Worm (Caenorhabditis elegans) whole organism, late embryonic: ENCODE measurements around the gene lbp-2.
A peak's percentile ranks its signal among the peaks of the same experiment; 100 is the strongest.

Experiments
- F13H6.1 ChIP-seq: sonication (generic microtip); optimal IDR thresholded peaks from 2 replicates; lab custom pipeline; 2016; ENCODE audit warnings: missing genetic modification characterization, missing compliant biosample characterization
- K02D7.2 ChIP-seq: sonication (generic microtip); optimal IDR thresholded peaks from 2 replicates; lab custom pipeline; 2017; ENCODE audit warnings: mild to moderate bottlenecking, missing genetic modification characterization, missing compliant biosample characterization
- ama-1 ChIP-seq: fragments of 150-350 bp; optimal IDR thresholded peaks from 2 replicates; lab custom pipeline; 2014
- ceh-14 ChIP-seq: sonication (generic microtip); optimal IDR thresholded peaks from 2 replicates; lab custom pipeline; 2016; ENCODE audit warnings: missing genotype, missing genetic modification characterization, missing compliant biosample characterization
- ceh-19 ChIP-seq: fragments of 200-800 bp; sonication (Bioruptor generic); optimal IDR thresholded peaks from 2 replicates; lab custom pipeline; 2018; ENCODE audit warnings: mild to moderate bottlenecking, missing genetic modification characterization, missing compliant biosample characterization
- ceh-2 ChIP-seq: sonication (generic microtip); optimal IDR thresholded peaks from 2 replicates; lab custom pipeline; 2016; ENCODE audit warnings: missing genotype, missing genetic modification characterization, missing compliant biosample characterization
- ceh-22 ChIP-seq: sonication (generic microtip); optimal IDR thresholded peaks from 2 replicates; lab custom pipeline; 2017; ENCODE audit warnings: missing biosample characterization, missing genetic modification characterization
- ceh-30 ChIP-seq: fragments of 150-350 bp; optimal IDR thresholded peaks from 2 replicates; lab custom pipeline; 2014; ENCODE audit warnings: missing biosample characterization, missing genetic modification characterization
- ceh-34 ChIP-seq: sonication (generic microtip); optimal IDR thresholded peaks from 2 replicates; lab custom pipeline; 2016; ENCODE audit warnings: mild to moderate bottlenecking, missing genetic modification characterization, missing compliant biosample characterization
- ceh-45 ChIP-seq: fragments of 200-800 bp; sonication (Bioruptor generic); IDR thresholded peaks from 2 replicates; pipeline ENCODE4 v1.3.6; 2022; ENCODE audit warnings: missing genetic modification reagents, missing genetic modification characterization, missing compliant biosample characterization
- che-1 ChIP-seq: sonication (generic microtip); optimal IDR thresholded peaks from 2 replicates; lab custom pipeline; 2016; ENCODE audit warnings: mild to moderate bottlenecking, missing genetic modification characterization, missing compliant biosample characterization
- dmd-4 ChIP-seq: sonication (generic microtip); optimal IDR thresholded peaks from 2 replicates; lab custom pipeline; 2016; ENCODE audit warnings: borderline replicate concordance, missing genetic modification characterization, missing compliant biosample characterization
- dve-1 ChIP-seq: sonication (generic microtip); optimal IDR thresholded peaks from 2 replicates; lab custom pipeline; 2017; ENCODE audit warnings: antibody characterized with exemption, mild to moderate bottlenecking, missing genetic modification characterization, missing compliant biosample characterization
- elt-4 ChIP-seq: sonication (generic microtip); optimal IDR thresholded peaks from 2 replicates; lab custom pipeline; 2016; ENCODE audit warnings: missing genetic modification characterization, missing compliant biosample characterization
- eyg-1 ChIP-seq: sonication (generic microtip); optimal IDR thresholded peaks from 2 replicates; lab custom pipeline; 2016; ENCODE audit warnings: missing genotype, missing genetic modification characterization, missing compliant biosample characterization
- fkh-6 ChIP-seq: sonication (generic microtip); optimal IDR thresholded peaks from 2 replicates; lab custom pipeline; 2016; ENCODE audit warnings: missing genetic modification characterization, missing compliant biosample characterization
- hlh-13 ChIP-seq: fragments of 200-800 bp; sonication (Bioruptor generic); optimal IDR thresholded peaks from 2 replicates; lab custom pipeline; 2018; ENCODE audit warnings: mild to moderate bottlenecking, missing genetic modification characterization, missing compliant biosample characterization
- hlh-6 ChIP-seq: sonication (generic microtip); optimal IDR thresholded peaks from 2 replicates; lab custom pipeline; 2016; ENCODE audit warnings: missing genotype, missing genetic modification characterization, missing compliant biosample characterization
- hlh-8 ChIP-seq: sonication (generic microtip); optimal IDR thresholded peaks from 2 replicates; lab custom pipeline; 2016; ENCODE audit warnings: missing genotype, missing genetic modification characterization, missing compliant biosample characterization
- lin-11 ChIP-seq: fragments of 200-800 bp; sonication (Bioruptor generic); optimal IDR thresholded peaks from 2 replicates; lab custom pipeline; 2018; ENCODE audit warnings: mild to moderate bottlenecking, missing genetic modification characterization, missing compliant biosample characterization
- mec-3 ChIP-seq: sonication (generic microtip); optimal IDR thresholded peaks from 2 replicates; lab custom pipeline; 2016; ENCODE audit warnings: borderline replicate concordance, missing genetic modification characterization, missing compliant biosample characterization
- nfya-1 ChIP-seq: sonication (generic microtip); optimal IDR thresholded peaks from 2 replicates; lab custom pipeline; 2017; ENCODE audit warnings: missing genetic modification characterization, mild to moderate bottlenecking, missing compliant biosample characterization, antibody characterized with exemption, moderate library complexity
- npax-4 ChIP-seq: sonication (generic microtip); optimal IDR thresholded peaks from 2 replicates; lab custom pipeline; 2016; ENCODE audit warnings: missing genetic modification characterization, missing compliant biosample characterization
- pax-1 ChIP-seq: fragments of 150-350 bp; optimal IDR thresholded peaks from 2 replicates; lab custom pipeline; 2014; ENCODE audit warnings: missing biosample characterization, missing genetic modification characterization
- pha-2 ChIP-seq: sonication (generic microtip); optimal IDR thresholded peaks from 2 replicates; lab custom pipeline; 2017; ENCODE audit warnings: mild to moderate bottlenecking, missing genetic modification characterization, missing compliant biosample characterization
- pha-4 ChIP-seq: fragments of 150-350 bp; optimal IDR thresholded peaks from 2 replicates; lab custom pipeline; 2018; ENCODE audit warnings: missing biosample characterization, missing genetic modification reagents, missing genetic modification characterization
- pros-1 ChIP-seq: fragments of 150-350 bp; optimal IDR thresholded peaks from 2 replicates; lab custom pipeline; 2014; ENCODE audit warnings: missing biosample characterization, missing genetic modification reagents, missing genetic modification characterization
- ref-2 ChIP-seq: sonication (generic microtip); optimal IDR thresholded peaks from 2 replicates; lab custom pipeline; 2016; ENCODE audit warnings: missing genetic modification characterization, missing compliant biosample characterization
- rnt-1 ChIP-seq: sonication (generic microtip); optimal IDR thresholded peaks from 2 replicates; lab custom pipeline; 2016; ENCODE audit warnings: missing genetic modification characterization, missing compliant biosample characterization
- sdc-2 ChIP-seq: sonication (generic microtip); optimal IDR thresholded peaks from 2 replicates; lab custom pipeline; 2016; ENCODE audit warnings: missing genotype, missing genetic modification characterization, missing compliant biosample characterization
- sox-2 ChIP-seq: fragments of 200-800 bp; sonication (Bioruptor generic); IDR thresholded peaks from 2 replicates; pipeline ENCODE4 v1.3.6; 2022; ENCODE audit warnings: missing genetic modification reagents, missing genetic modification characterization, missing compliant biosample characterization
- ttx-3 ChIP-seq: sonication (generic microtip); optimal IDR thresholded peaks from 2 replicates; lab custom pipeline; 2016; ENCODE audit warnings: missing genetic modification reagents, missing genetic modification characterization, missing compliant biosample characterization
- unc-3 ChIP-seq, 2 experiments: fragments of 200-800 bp in 1 of 2; sonication (Bioruptor generic) in 1 of 2; sonication (generic microtip) in 1 of 2; conservative IDR thresholded peaks in 1 of 2; optimal IDR thresholded peaks in 1 of 2; 2 replicates each; pipeline versions ENCODE4 v1.3.6 to Lab custom; 2016 to 2022; ENCODE audit warnings: missing compliant biosample characterization in 2 of 2, missing genetic modification characterization in 2 of 2, missing genetic modification reagents in 1 of 2
- unc-55 ChIP-seq: sonication (generic microtip); optimal IDR thresholded peaks from 2 replicates; lab custom pipeline; 2017; ENCODE audit warnings: missing biosample characterization, missing genetic modification reagents, missing genetic modification characterization
- unc-86 ChIP-seq: sonication (generic microtip); optimal IDR thresholded peaks from 2 replicates; lab custom pipeline; 2016; ENCODE audit warnings: missing genetic modification characterization, missing compliant biosample characterization
- zip-5 ChIP-seq: sonication (generic microtip); optimal IDR thresholded peaks from 2 replicates; lab custom pipeline; 2016; ENCODE audit warnings: missing genetic modification characterization, missing compliant biosample characterization
- ztf-16 ChIP-seq: sonication (generic microtip); optimal IDR thresholded peaks from 2 replicates; lab custom pipeline; 2017; ENCODE audit warnings: missing genetic modification characterization, missing compliant biosample characterization

Gene lbp-2

ce11 chrX:3226348-3227229, 33.8 kb upstream of the lbp-2 start:
- TF ChIP-seq unc-3 (GFP tag; conservative IDR thresholded peaks at IDR 0.05; lab: Robert Waterston, UW) (no peak), unc-3 (tag; optimal IDR thresholded peaks at IDR 0.05; lab: Kevin White, UChicago) (no peak), ceh-34 (tag; lab: Kevin White, UChicago) (peak; percentile 72), hlh-8 (no peak), pha-2 (no peak), ceh-19 (GFP tag; lab: Kevin White, UChicago) (peak; percentile 48), ttx-3 (tag; lab: Kevin White, UChicago) (no peak), ceh-2 (peak; percentile 38), hlh-6 (tag; lab: Kevin White, UChicago) (peak; percentile 54), ceh-30 (tag; lab: Kevin White, UChicago) (no peak), rnt-1 (tag; lab: Kevin White, UChicago) (no peak), ceh-22 (tag; lab: Kevin White, UChicago) (no peak), nfya-1 (tag; lab: Kevin White, UChicago) (peak; percentile 1), sox-2 (GFP tag; lab: Robert Waterston, UW) (no peak), mec-3 (no peak), pax-1 (tag; lab: Kevin White, UChicago) (no peak), unc-86 (tag; lab: Kevin White, UChicago) (no peak), zip-5 (tag; lab: Kevin White, UChicago) (no peak), ref-2 (peak; percentile 24), fkh-6 (tag; lab: Kevin White, UChicago) (no peak), che-1 (tag; lab: Kevin White, UChicago) (peak; percentile 8), npax-4 (tag; lab: Kevin White, UChicago) (no peak), ztf-16 (peak; percentile 26), ama-1 (no peak), unc-55 (GFP tag; lab: Kevin White, UChicago) (no peak), elt-4 (tag; lab: Kevin White, UChicago) (no peak), pros-1 (tag; lab: Kevin White, UChicago) (no peak), lin-11 (no peak), F13H6.1 (peak; percentile 8)

- TF ChIP-seq ceh-30 (tag; lab: Kevin White, UChicago) = no peak
- no peak for TF ChIP-seq ama-1
- TF ChIP-seq, all 69 proteins: peak for 0
Measured at ce11 chrX:3228701-3229100, 31.7 kb upstream of the lbp-2 start.

- TF ChIP-seq ztf-16 (no peak), pha-4 (tag; lab: Kevin White, UChicago) (no peak), ceh-2 (no peak), mec-3 (no peak), unc-55 (GFP tag; lab: Kevin White, UChicago) (no peak), F13H6.1 (no peak), dve-1 (tag; lab: Kevin White, UChicago) (no peak)
Measured at ce11 chrX:3230575-3230974, 29.8 kb upstream of the lbp-2 start.

- no peak for TF ChIP-seq eyg-1 (tag; lab: Kevin White, UChicago)
- TF ChIP-seq ceh-14 (tag; lab: Kevin White, UChicago) = no peak
- TF ChIP-seq pha-4 (tag; lab: Kevin White, UChicago) = no peak
- no peak for TF ChIP-seq ztf-16
- no peak for TF ChIP-seq elt-4 (tag; lab: Kevin White, UChicago)
- TF ChIP-seq ceh-45 (GFP tag; lab: Robert Waterston, UW) = no peak
- TF ChIP-seq sdc-2 (tag; lab: Kevin White, UChicago) = no peak
- TF ChIP-seq unc-3 (GFP tag; conservative IDR thresholded peaks at IDR 0.05; lab: Robert Waterston, UW) = no peak
- no peak for TF ChIP-seq unc-3 (tag; optimal IDR thresholded peaks at IDR 0.05; lab: Kevin White, UChicago)
- TF ChIP-seq K02D7.2 (tag; lab: Kevin White, UChicago) = no peak
- TF ChIP-seq hlh-13 (GFP tag; lab: Kevin White, UChicago) = no peak
- TF ChIP-seq hlh-8 = no peak
- no peak for TF ChIP-seq dmd-4 (tag; lab: Kevin White, UChicago)
- TF ChIP-seq, all 69 proteins: peak for 0
Measured at ce11 chrX:3235358-3235816, 25.0 kb upstream of the lbp-2 start, which contains the start of gene F28B4.3. Gene F28B4.3, minus strand, starts transcription at chrX:3235408.
